Worm (Caenorhabditis elegans) whole organism, young adult: ENCODE results near the gene str-225.

Experiments used
- B0336.3 ChIP-seq: fragments of 200-800 bp; sonication (Bioruptor generic); IDR thresholded peaks from 2 replicates; pipeline ENCODE4 v1.3.6; 2022; ENCODE audit warnings: missing genetic modification characterization, missing compliant biosample characterization
- F37B4.10 ChIP-seq: fragments of 200-800 bp; sonication (Bioruptor generic); IDR thresholded peaks from 2 replicates; pipeline ENCODE4 v1.3.6; 2022; ENCODE audit warnings: missing genetic modification characterization, missing compliant biosample characterization
- Y67H2A.10 ChIP-seq: fragments of 200-800 bp; sonication (Bioruptor generic); conservative IDR thresholded peaks from 2 replicates; pipeline ENCODE4 v1.3.6; 2022; ENCODE audit warnings: missing genetic modification reagents, missing genetic modification characterization, missing compliant biosample characterization
- zfh-2 ChIP-seq: fragments of 200-800 bp; sonication (Bioruptor generic); conservative IDR thresholded peaks from 2 replicates; pipeline ENCODE4 v1.3.6; 2022; ENCODE audit warnings: missing genetic modification reagents, missing genetic modification characterization, missing compliant biosample characterization
- zim-3 ChIP-seq: sonication (generic microtip); optimal IDR thresholded peaks from 2 replicates; lab custom pipeline; 2017; ENCODE audit warnings: mild to moderate bottlenecking, missing genetic modification characterization, moderate library complexity, missing compliant biosample characterization

- no peak for TF ChIP-seq F37B4.10 (GFP tag; lab: Robert Waterston, UW)
- TF ChIP-seq zfh-2 (GFP tag; lab: Robert Waterston, UW), result no peak
- no peak for TF ChIP-seq Y67H2A.10
- TF ChIP-seq B0336.3, result no peak
- no peak for TF ChIP-seq zim-3 (tag; lab: Kevin White, UChicago)
Measured at ce11 chrV:3470782-3471181, 36.8 kb upstream of the str-225 start, which contains the start of gene srbc-29.
